Worm (Caenorhabditis elegans) whole organism, young adult: ENCODE data around the gene F22H10.11.

Source experiments
- Y67H2A.10 ChIP-seq: fragments of 200-800 bp; sonication (Bioruptor generic); conservative IDR thresholded peaks from 2 replicates; pipeline ENCODE4 v1.3.6; 2022; ENCODE audit warnings: missing genetic modification reagents, missing genetic modification characterization, missing compliant biosample characterization
- ama-1 ChIP-seq, 3 experiments: fragments of 150-350 bp in 1 of 3; sonication (generic microtip) in 2 of 3; optimal IDR thresholded peaks; 2 replicates each; lab custom pipeline; 2014 to 2018; ENCODE audit warnings: missing biosample characterization in 2 of 3, missing genetic modification characterization in 2 of 3, missing genetic modification reagents in 2 of 3
- attf-5 ChIP-seq: fragments of 200-800 bp; sonication (Bioruptor generic); optimal IDR thresholded peaks from 2 replicates; lab custom pipeline; 2018; ENCODE audit warnings: mild to moderate bottlenecking, missing genetic modification characterization, missing compliant biosample characterization
- ets-4 ChIP-seq: fragments of 200-800 bp; sonication (Bioruptor generic); optimal IDR thresholded peaks from 2 replicates; lab custom pipeline; 2018; ENCODE audit warnings: mild to moderate bottlenecking, missing genetic modification characterization, missing compliant biosample characterization
- let-607 ChIP-seq, 2 experiments: fragments of 200-800 bp in 1 of 2; sonication (Bioruptor generic) in 1 of 2; sonication (generic microtip) in 1 of 2; optimal IDR thresholded peaks; 2 replicates each; lab custom pipeline; 2016 to 2018; ENCODE audit warnings: mild to moderate bottlenecking in 2 of 2, missing compliant biosample characterization in 2 of 2, missing genetic modification characterization in 2 of 2, moderate library complexity in 2 of 2, missing genotype in 1 of 2
- lin-35 ChIP-seq, 3 experiments: fragments of 150-350 bp in 2 of 3; sonication (generic microtip) in 1 of 3; optimal IDR thresholded peaks; 2 replicates each; lab custom pipeline; 2014 to 2018; ENCODE audit warnings: missing biosample characterization in 3 of 3, missing genetic modification characterization in 3 of 3, missing genetic modification reagents in 3 of 3
- madf-6 ChIP-seq: fragments of 200-800 bp; sonication (Bioruptor generic); IDR thresholded peaks from 2 replicates; pipeline ENCODE4 v1.3.6; 2022; ENCODE audit warnings: missing genetic modification reagents, missing genetic modification characterization, missing compliant biosample characterization
- mxl-1 ChIP-seq: sonication (generic microtip); optimal IDR thresholded peaks from 2 replicates; lab custom pipeline; 2016; ENCODE audit warnings: missing genetic modification characterization, missing compliant biosample characterization
- sdz-38 ChIP-seq: sonication (generic microtip); optimal IDR thresholded peaks from 2 replicates; lab custom pipeline; 2016; ENCODE audit warnings: missing genotype, missing genetic modification characterization, missing compliant biosample characterization
- snpc-1.3 ChIP-seq: sonication (generic microtip); optimal IDR thresholded peaks from 2 replicates; lab custom pipeline; 2017; ENCODE audit warnings: missing genetic modification characterization, mild to moderate bottlenecking, missing compliant biosample characterization, antibody characterized with exemption, moderate library complexity, missing genotype, missing genetic modification reagents; ENCODE audit not compliant: insufficient read depth

- no peak for TF ChIP-seq lin-35 (GFP tag; optimal IDR thresholded peaks at IDR 0.05; lab: Kevin White, UChicago)
- TF ChIP-seq attf-5 (GFP tag; lab: Kevin White, UChicago): no peak
- no peak for TF ChIP-seq mxl-1 (tag; lab: Kevin White, UChicago)
- no peak for TF ChIP-seq let-607 (tag; optimal IDR thresholded peaks at IDR 0.05; lab: Kevin White, UChicago)
- no peak for TF ChIP-seq ama-1 (optimal IDR thresholded peaks at IDR 0.05; lab: Kevin White, UChicago)
- no peak for TF ChIP-seq ama-1 (GFP tag; optimal IDR thresholded peaks at IDR 0.05; lab: Kevin White, UChicago)
- no peak for TF ChIP-seq ets-4 (GFP tag; lab: Kevin White, UChicago)
- no peak for TF ChIP-seq snpc-1.3 (tag; lab: Kevin White, UChicago)
- no peak for TF ChIP-seq sdz-38 (tag; lab: Kevin White, UChicago)
- no peak for TF ChIP-seq madf-6
- TF ChIP-seq Y67H2A.10 (GFP tag; lab: Robert Waterston, UW): no peak
These were observed 49.6 kb upstream of the F22H10.11 start for ce11 chrX:16737478-16737877.
